Worm (Caenorhabditis elegans): Measurements from ENCODE around the gene ttr-46.

- TF ChIP-seq T22C8.4 (GFP tag; IDR thresholded peaks at IDR 0.05) (no peak), tab-1 (GFP tag; IDR thresholded peaks at IDR 0.05) (no peak), flt-1 (GFP tag; IDR thresholded peaks at IDR 0.05) (no peak), ref-1 (GFP tag; conservative IDR thresholded peaks at IDR 0.05) (no peak)
Measured at ce11 chrV:9965891-9966290, 14.9 kb downstream of the ttr-46 start.
